Worm (Caenorhabditis elegans): ENCODE data around the gene grld-1.

grld-1 gene

ce11 chrIV:143807-144371, 18.2 kb upstream of the grld-1 start (continued):
- no peak for TF ChIP-seq ceh-79 (tag; optimal IDR thresholded peaks at IDR 0.05)
- peak in 1 of 2 experiments; percentile 3 for TF ChIP-seq let-607 (tag; optimal IDR thresholded peaks at IDR 0.05)
- no peak; the same call in 1 of the 2 replicates for TF ChIP-seq F33H1.4 (GFP tag; IDR thresholded peaks at IDR 0.05)
- no peak for TF ChIP-seq F49E8.2 (tag; optimal IDR thresholded peaks at IDR 0.05; ENCODE audit: insufficient read depth)
- no peak for TF ChIP-seq snpc-3.4 (tag; optimal IDR thresholded peaks at IDR 0.05)
- TF ChIP-seq nfya-1 (tag; optimal IDR thresholded peaks at IDR 0.05; ENCODE audit: borderline replicate concordance, insufficient read depth): no peak
- TF ChIP-seq nhr-27 (tag; optimal IDR thresholded peaks at IDR 0.05): no peak
- TF ChIP-seq ztf-6 (GFP tag; IDR thresholded peaks at IDR 0.05): 0 out of 2 replicates have a peak, but pooled peaks have one; percentile 39
- TF ChIP-seq ceh-27 (GFP tag; optimal IDR thresholded peaks at IDR 0.05): peak; percentile 79
- TF ChIP-seq efl-1 (GFP tag; optimal IDR thresholded peaks at IDR 0.05): no peak
- peak; percentile 43; the same call in 1 of the 2 replicates for TF ChIP-seq egrh-3 (GFP tag; IDR thresholded peaks at IDR 0.05)
- peak; percentile 44 for TF ChIP-seq F52B5.7 (tag; optimal IDR thresholded peaks at IDR 0.05)
- no peak for TF ChIP-seq let-526 (GFP tag; IDR thresholded peaks at IDR 0.05)
- 0 out of 2 replicates have a peak, but pooled peaks have one; percentile 38 for TF ChIP-seq C06A6.2 (GFP tag; conservative IDR thresholded peaks at IDR 0.05)
- peak; percentile 29 for TF ChIP-seq snpc-1.3 (tag; optimal IDR thresholded peaks at IDR 0.05; ENCODE audit: insufficient read depth)
- no peak for TF ChIP-seq somi-1 (GFP tag; optimal IDR thresholded peaks at IDR 0.05)
- no peak for TF ChIP-seq B0019.2 (GFP tag; conservative IDR thresholded peaks at IDR 0.05)
- TF ChIP-seq bed-1 (GFP tag; IDR thresholded peaks at IDR 0.05): no peak
- no peak for TF ChIP-seq sea-2 (GFP tag; IDR thresholded peaks at IDR 0.05)
- no peak for TF ChIP-seq F39B2.1 (GFP tag; IDR thresholded peaks at IDR 0.05)
- TF ChIP-seq egl-18 (GFP tag; IDR thresholded peaks at IDR 0.05): no peak
- no peak for TF ChIP-seq hlh-26 (GFP tag; conservative IDR thresholded peaks at IDR 0.05)
- peak; percentile 97 for TF ChIP-seq zim-3 (tag; optimal IDR thresholded peaks at IDR 0.05)
- TF ChIP-seq lin-40 (tag; optimal IDR thresholded peaks at IDR 0.05): no peak
- no peak for TF ChIP-seq ztf-3 (GFP tag; optimal IDR thresholded peaks at IDR 0.05)
- TF ChIP-seq nfya-2 (GFP tag; IDR thresholded peaks at IDR 0.05): no peak
- TF ChIP-seq F10E7.11 (tag; optimal IDR thresholded peaks at IDR 0.05): peak; percentile 58
- TF ChIP-seq D2030.7 (GFP tag; IDR thresholded peaks at IDR 0.05): peak; percentile 76
- peak in 1 of 3 experiments; percentile 11 for TF ChIP-seq lin-35 (GFP tag; optimal IDR thresholded peaks at IDR 0.05)
- peak; percentile 76 for TF ChIP-seq madf-10 (tag; optimal IDR thresholded peaks at IDR 0.05)
- TF ChIP-seq K12H6.12 (tag; optimal IDR thresholded peaks at IDR 0.05): peak; percentile 50
- peak; percentile 78; the same call in 1 of the 2 replicates for TF ChIP-seq ztf-25 (GFP tag; IDR thresholded peaks at IDR 0.05)
- TF ChIP-seq lir-1 (GFP tag; conservative IDR thresholded peaks at IDR 0.05): 0 out of 2 replicates have a peak, but pooled peaks have one; percentile 14
- TF ChIP-seq sdz-38 (tag; optimal IDR thresholded peaks at IDR 0.05): no peak
- TF ChIP-seq nfyb-1 (GFP tag; IDR thresholded peaks at IDR 0.05): peak; percentile 79
- TF ChIP-seq K11D2.4 (GFP tag; IDR thresholded peaks at IDR 0.05): no peak
- TF ChIP-seq C17E4.6 (GFP tag; IDR thresholded peaks at IDR 0.05): no peak
- no peak for TF ChIP-seq tbx-9 (tag; optimal IDR thresholded peaks at IDR 0.05; ENCODE audit: borderline replicate concordance)
- TF ChIP-seq F57C9.4 (tag; optimal IDR thresholded peaks at IDR 0.05): no peak
- TF ChIP-seq nhr-80 (tag; optimal IDR thresholded peaks at IDR 0.05): no peak
- 0 out of 2 replicates have a peak, but pooled peaks have one; percentile 4 for TF ChIP-seq nhr-120 (GFP tag; IDR thresholded peaks at IDR 0.05)
- TF ChIP-seq ekl-4 (GFP tag; IDR thresholded peaks at IDR 0.05): peak; percentile 75
- TF ChIP-seq ztf-26 (tag; optimal IDR thresholded peaks at IDR 0.05): peak; percentile 1
- TF ChIP-seq atf-7 (tag; optimal IDR thresholded peaks at IDR 0.05): no peak
- peak; percentile 54; the same call in 1 of the 2 replicates for TF ChIP-seq pbrm-1 (GFP tag; IDR thresholded peaks at IDR 0.05)
- no peak for TF ChIP-seq Y53F4B.3 (GFP tag; IDR thresholded peaks at IDR 0.05)
- TF ChIP-seq xnd-1 (tag; optimal IDR thresholded peaks at IDR 0.05): no peak
